Fruit fly (Drosophila melanogaster) S2 (cell line): Measurements from ENCODE around the gene Alms1a.

ENCODE experiments used
- CG8478 ChIP-seq: fragments of >200 bp; optimal IDR thresholded peaks from 2 replicates; lab custom pipeline; 2018
- CTCF ChIP-seq, 2 experiments: fragments of >200 bp; optimal IDR thresholded peaks; 2 replicates each; lab custom pipeline; 2018

DNA sequence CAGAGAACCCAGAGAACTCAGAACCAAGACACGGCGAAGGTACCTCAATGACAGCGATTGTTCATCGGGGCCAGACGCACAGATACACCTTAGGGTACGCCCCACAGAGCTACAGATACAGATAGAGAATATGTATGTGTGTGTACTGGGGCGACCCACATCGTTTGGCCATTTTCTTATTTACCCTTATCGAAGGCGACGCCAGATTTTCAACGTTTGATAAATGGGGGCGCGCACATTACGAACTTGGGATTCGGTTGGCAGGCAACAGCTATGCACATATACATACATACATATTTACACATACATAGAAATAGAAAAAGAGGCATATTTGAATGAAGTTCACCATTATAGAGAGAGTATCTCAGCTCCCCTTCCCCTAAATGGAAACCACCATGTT, 29.4 kb downstream of the Alms1a start:
- TF ChIP-seq CG8478 (no peak), CTCF (optimal IDR thresholded peaks at IDR 0.05; lab: Kevin White, UChicago) (no peak)
